Fruit fly (Drosophila melanogaster) whole organism, wandering third instar larva: ENCODE data around the gene Pak3.

ENCODE experiments used
- Abd-B ChIP-seq: fragments of >200 bp; optimal IDR thresholded peaks from 2 replicates; lab custom pipeline; 2017; ENCODE audit warnings: missing biosample characterization, missing genetic modification characterization
- CG9705 ChIP-seq: fragments of 200-800 bp; sonication (Bioruptor generic); optimal IDR thresholded peaks from 2 replicates; lab custom pipeline; 2018; ENCODE audit warnings: missing biosample characterization, mild to moderate bottlenecking, missing genetic modification characterization
- CrebA ChIP-seq: fragments of 200-800 bp; sonication (Bioruptor generic); optimal IDR thresholded peaks from 2 replicates; lab custom pipeline; 2016; ENCODE audit warnings: missing biosample characterization, mild to moderate bottlenecking, missing genetic modification characterization, borderline replicate concordance
- Dfd ChIP-seq: fragments of >200 bp; optimal IDR thresholded peaks from 2 replicates; lab custom pipeline; 2017; ENCODE audit warnings: missing biosample characterization, missing genetic modification characterization
- GATAd ChIP-seq: sonication (Bioruptor generic); optimal IDR thresholded peaks from 2 replicates; lab custom pipeline; 2016; ENCODE audit warnings: missing biosample characterization, missing genetic modification characterization
- HLH106 ChIP-seq: fragments of 200-800 bp; optimal IDR thresholded peaks from 3 replicates; lab custom pipeline; 2019; ENCODE audit warnings: missing biosample characterization, mild to moderate bottlenecking, missing genetic modification characterization, moderate library complexity
- Hnf4 ChIP-seq: fragments of 200-800 bp; sonication (Bioruptor generic); optimal IDR thresholded peaks from 2 replicates; lab custom pipeline; 2016; ENCODE audit warnings: missing biosample characterization, mild to moderate bottlenecking, missing genetic modification characterization
- Hr78 ChIP-seq: fragments of >200 bp; optimal IDR thresholded peaks from 2 replicates; lab custom pipeline; 2017; ENCODE audit warnings: missing biosample characterization, missing genetic modification characterization
- Hr83 ChIP-seq: fragments of 200-300 bp; sonication (Bioruptor generic); optimal IDR thresholded peaks from 2 replicates; lab custom pipeline; 2016; ENCODE audit warnings: missing biosample characterization, mild to moderate bottlenecking, missing genetic modification characterization, moderate library complexity; ENCODE audit not compliant: poor library complexity, severe bottlenecking
- Jra ChIP-seq: sonication (Bioruptor generic); optimal IDR thresholded peaks from 2 replicates; lab custom pipeline; 2016; ENCODE audit warnings: missing biosample characterization, missing genetic modification characterization
- Mio ChIP-seq: sonication (Bioruptor generic); optimal IDR thresholded peaks from 2 replicates; lab custom pipeline; 2016; ENCODE audit warnings: missing biosample characterization, missing genetic modification characterization
- Myc ChIP-seq: fragments of >200 bp; optimal IDR thresholded peaks from 2 replicates; lab custom pipeline; 2017
- N ChIP-seq: fragments of >200 bp; optimal IDR thresholded peaks from 2 replicates; lab custom pipeline; 2018; ENCODE audit warnings: missing biosample characterization, missing external identifiers, missing genetic modification characterization
- OdsH ChIP-seq: fragments of 200-800 bp; sonication (Bioruptor generic); optimal IDR thresholded peaks from 2 replicates; lab custom pipeline; 2016; ENCODE audit warnings: missing biosample characterization, mild to moderate bottlenecking, missing genetic modification characterization
- Rel ChIP-seq, 2 experiments: fragments of 200-800 bp; sonication (Bioruptor generic) in 1 of 2; optimal IDR thresholded peaks; 2 replicates in 1 of 2; 3 replicates in 1 of 2; lab custom pipeline; 2016 to 2019; ENCODE audit warnings: mild to moderate bottlenecking in 2 of 2, missing biosample characterization in 2 of 2, missing genetic modification characterization in 2 of 2, moderate library complexity in 1 of 2
- Sp1 ChIP-seq: fragments of 200-800 bp; sonication (Bioruptor generic); optimal IDR thresholded peaks from 3 replicates; lab custom pipeline; 2019; ENCODE audit warnings: missing biosample characterization, mild to moderate bottlenecking, missing genetic modification characterization, moderate library complexity
- Vsx2 ChIP-seq: fragments of 200-300, 225-300 bp; sonication (Bioruptor generic); optimal IDR thresholded peaks from 2 replicates; lab custom pipeline; 2018; ENCODE audit warnings: missing biosample characterization, missing genetic modification characterization; ENCODE audit not compliant: partially characterized antibody
- dl ChIP-seq, 2 experiments: fragments of 175-275, 200-275 bp in 1 of 2; fragments of 200-275 bp in 1 of 2; sonication (Bioruptor generic); optimal IDR thresholded peaks; lab custom pipeline; 2018; ENCODE audit warnings: mild to moderate bottlenecking in 2 of 2, missing biosample characterization in 2 of 2, missing genetic modification characterization in 2 of 2, moderate library complexity in 2 of 2; ENCODE audit not compliant: partially characterized antibody in 2 of 2, insufficient read depth in 1 of 2
- dmrt93B ChIP-seq: fragments of 200-800 bp; sonication (Bioruptor generic); optimal IDR thresholded peaks from 2 replicates; lab custom pipeline; 2018; ENCODE audit warnings: missing biosample characterization, mild to moderate bottlenecking, missing genetic modification characterization
- dsf ChIP-seq: sonication (Bioruptor generic); optimal IDR thresholded peaks from 2 replicates; lab custom pipeline; 2016; ENCODE audit warnings: missing biosample characterization, missing genetic modification characterization, borderline replicate concordance
- ey ChIP-seq: fragments of 200-800 bp; sonication (Bioruptor generic); optimal IDR thresholded peaks from 2 replicates; lab custom pipeline; 2016; ENCODE audit warnings: missing biosample characterization, missing genetic modification characterization
- fru ChIP-seq: fragments of 200-800 bp; sonication (Bioruptor generic); optimal IDR thresholded peaks from 3 replicates; lab custom pipeline; 2016; ENCODE audit warnings: missing biosample characterization, mild to moderate bottlenecking, missing genetic modification characterization
- h ChIP-seq: fragments of 200-800 bp; sonication (Bioruptor generic); optimal IDR thresholded peaks from 3 replicates; lab custom pipeline; 2016; ENCODE audit warnings: missing biosample characterization, mild to moderate bottlenecking, missing genetic modification characterization
- jim ChIP-seq: fragments of 175-275, 200-325 bp; sonication (Bioruptor generic); optimal IDR thresholded peaks from 2 replicates; lab custom pipeline; 2016; ENCODE audit warnings: missing biosample characterization, mild to moderate bottlenecking, missing genetic modification characterization
- lola ChIP-seq: fragments of >200 bp; optimal IDR thresholded peaks from 2 replicates; lab custom pipeline; 2017; ENCODE audit warnings: missing biosample characterization, missing genetic modification characterization
- pan ChIP-seq: fragments of >200 bp; optimal IDR thresholded peaks from 2 replicates; lab custom pipeline; 2017
- psq ChIP-seq: fragments of 200-800 bp; sonication (Bioruptor generic); optimal IDR thresholded peaks from 3 replicates; lab custom pipeline; 2017; ENCODE audit warnings: missing biosample characterization, mild to moderate bottlenecking, missing genetic modification characterization, moderate library complexity
- rgr ChIP-seq: fragments of 200-800 bp; sonication (Bioruptor generic); optimal IDR thresholded peaks from 3 replicates; lab custom pipeline; 2016; ENCODE audit warnings: missing biosample characterization, mild to moderate bottlenecking, missing genetic modification characterization
- sv ChIP-seq: fragments of 200-800 bp; sonication (Bioruptor generic); optimal IDR thresholded peaks from 3 replicates; lab custom pipeline; 2016; ENCODE audit warnings: missing biosample characterization, missing genetic modification characterization
- tai ChIP-seq: sonication (Bioruptor generic); optimal IDR thresholded peaks from 2 replicates; lab custom pipeline; 2016; ENCODE audit warnings: missing biosample characterization, missing genetic modification characterization
- woc ChIP-seq: sonication (Bioruptor generic); optimal IDR thresholded peaks from 2 replicates; lab custom pipeline; 2016; ENCODE audit warnings: missing biosample characterization, mild to moderate bottlenecking, missing genetic modification characterization

The Pak3 gene

dm6 chr3R:16430381-16430780 is 23.2 kb downstream of the Pak3 start, which contains the start of gene CG31279:
CG31279 (plus strand) TSS chr3R:16430681.
- TF ChIP-seq jim (GFP tag; lab: Kevin White, UChicago) (no peak), Rel (GFP tag; optimal IDR thresholded peaks at IDR 0.05; lab: Kevin White, UChicago) (no peak), Rel (tag; optimal IDR thresholded peaks at IDR 0.05; lab: Kevin White, UChicago) (no peak), Myc (no peak), dmrt93B (GFP tag; lab: Kevin White, UChicago) (no peak), HLH106 (tag; lab: Kevin White, UChicago) (no peak), GATAd (GFP tag; lab: Kevin White, UChicago) (no peak), dl (GFP tag; optimal IDR thresholded peaks at IDR 0.05; lab: Kevin White, UChicago; ENCODE audit: insufficient read depth in 1 of 2, partially characterized antibody in 2 of 2) (no peak), N (GFP tag; lab: Kevin White, UChicago) (no peak), woc (GFP tag; lab: Kevin White, UChicago) (no peak), pan (no peak), Sp1 (GFP tag; lab: Kevin White, UChicago) (no peak)

dm6 chr3R:16427520-16427919 is 26.1 kb downstream of the Pak3 start:
- no peak for TF ChIP-seq GATAd (GFP tag; lab: Kevin White, UChicago)
- no peak for TF ChIP-seq Vsx2 (GFP tag; lab: Kevin White, UChicago)
- TF ChIP-seq Rel (GFP tag; optimal IDR thresholded peaks at IDR 0.05; lab: Kevin White, UChicago): no peak
- no peak for TF ChIP-seq Rel (tag; optimal IDR thresholded peaks at IDR 0.05; lab: Kevin White, UChicago)
- no peak for TF ChIP-seq Abd-B (GFP tag; lab: Kevin White, UChicago)
- no peak for TF ChIP-seq Jra
- no peak for TF ChIP-seq CrebA (GFP tag; lab: Kevin White, UChicago)
- no peak for TF ChIP-seq fru (GFP tag; lab: Kevin White, UChicago)
- no peak for TF ChIP-seq pan
- no peak for TF ChIP-seq CG9705 (GFP tag; lab: Kevin White, UChicago)
- TF ChIP-seq sv (GFP tag; lab: Kevin White, UChicago): no peak
- TF ChIP-seq Hr83: no peak
- no peak for TF ChIP-seq h (GFP tag; lab: Kevin White, UChicago)
- TF ChIP-seq lola: no peak
- TF ChIP-seq Hnf4: no peak
- no peak for TF ChIP-seq ey
- no peak for TF ChIP-seq Mio (GFP tag; lab: Kevin White, UChicago)
- TF ChIP-seq OdsH (GFP tag; lab: Kevin White, UChicago): no peak
- no peak for TF ChIP-seq Dfd
- TF ChIP-seq, all 38 proteins: peak for 0

dm6 chr3R:16423323-16423722 is 30.3 kb downstream of the Pak3 start:
- TF ChIP-seq fru (GFP tag; lab: Kevin White, UChicago) (no peak), Sp1 (GFP tag; lab: Kevin White, UChicago) (peak; percentile 30)

- TF ChIP-seq Dfd: peak; percentile 19
- no peak for TF ChIP-seq woc (GFP tag; lab: Kevin White, UChicago)
These were observed 37.1 kb downstream of the Pak3 start for dm6 chr3R:16416508-16416907.

dm6 chr3R:16413734-16414133 is 39.9 kb downstream of the Pak3 start:
- TF ChIP-seq Abd-B (GFP tag; lab: Kevin White, UChicago): no peak
- no peak for TF ChIP-seq fru (GFP tag; lab: Kevin White, UChicago)
- no peak for TF ChIP-seq tai (GFP tag; lab: Kevin White, UChicago)
- no peak for TF ChIP-seq h (GFP tag; lab: Kevin White, UChicago)
- TF ChIP-seq lola: no peak
- no peak for TF ChIP-seq dl (GFP tag; optimal IDR thresholded peaks at IDR 0.05; lab: Kevin White, UChicago; ENCODE audit: insufficient read depth in 1 of 2, partially characterized antibody in 2 of 2)
- TF ChIP-seq pan: no peak
- no peak for TF ChIP-seq rgr (GFP tag; lab: Kevin White, UChicago)
- no peak for TF ChIP-seq dsf (GFP tag; lab: Kevin White, UChicago)
- TF ChIP-seq Dfd: no peak
- TF ChIP-seq CrebA (GFP tag; lab: Kevin White, UChicago): no peak
- no peak for TF ChIP-seq OdsH (GFP tag; lab: Kevin White, UChicago)
- TF ChIP-seq ey: no peak
- TF ChIP-seq Hr78 (GFP tag; lab: Kevin White, UChicago): no peak
- no peak for TF ChIP-seq psq
- TF ChIP-seq N (GFP tag; lab: Kevin White, UChicago): no peak
- TF ChIP-seq Vsx2 (GFP tag; lab: Kevin White, UChicago): no peak
